Fruit fly (Drosophila melanogaster) whole organism, embryonic: ENCODE data around the gene P5cr-2.

ENCODE experiments used
- CG10979 ChIP-seq: fragments of 200-800 bp; sonication (Bioruptor generic); optimal IDR thresholded peaks from 2 replicates; lab custom pipeline; 2018; ENCODE audit warnings: missing biosample characterization, mild to moderate bottlenecking, missing genetic modification characterization, moderate library complexity
- CG11085 ChIP-seq: fragments of 200-800 bp; sonication (Bioruptor generic); IDR thresholded peaks from 2 replicates; pipeline ENCODE4 v1.3.6; 2022; ENCODE audit warnings: missing biosample characterization, missing genetic modification characterization
- CG11093 ChIP-seq: fragments of 200-800 bp; sonication (Bioruptor generic); IDR thresholded peaks from 3 replicates; pipeline ENCODE4 v1.3.6; 2022; ENCODE audit warnings: missing biosample characterization, missing genetic modification characterization
- CG11247 ChIP-seq: fragments of 200-800 bp; sonication (Bioruptor generic); IDR thresholded peaks from 2 replicates; pipeline ENCODE4 v1.3.6; 2022; ENCODE audit warnings: missing biosample characterization, missing genetic modification characterization
- CG11560 ChIP-seq: fragments of 200-800 bp; sonication (Bioruptor generic); IDR thresholded peaks from 3 replicates; pipeline ENCODE4 v1.3.6; 2022; ENCODE audit warnings: missing biosample characterization, missing genetic modification characterization
- CG12071 ChIP-seq: fragments of 200-800 bp; sonication (Bioruptor generic); optimal IDR thresholded peaks from 3 replicates; lab custom pipeline; 2018; ENCODE audit warnings: missing biosample characterization, mild to moderate bottlenecking, missing genetic modification characterization
- CG1233 ChIP-seq: fragments of 200-800 bp; sonication (Bioruptor generic); optimal IDR thresholded peaks from 4 replicates; lab custom pipeline; 2018; ENCODE audit warnings: missing biosample characterization, mild to moderate bottlenecking, missing genetic modification characterization
- CG13894 ChIP-seq: fragments of 200-800 bp; sonication (Bioruptor generic); optimal IDR thresholded peaks from 3 replicates; lab custom pipeline; 2018; ENCODE audit warnings: missing biosample characterization, mild to moderate bottlenecking, missing genetic modification characterization, moderate library complexity
- CG14667 ChIP-seq: fragments of 200-800 bp; sonication (Bioruptor generic); IDR thresholded peaks from 2 replicates; pipeline ENCODE4 v1.3.6; 2022; ENCODE audit warnings: missing biosample characterization, missing genetic modification characterization
- CG1602 ChIP-seq: fragments of 200-800 bp; sonication (Bioruptor generic); optimal IDR thresholded peaks from 3 replicates; lab custom pipeline; 2016; ENCODE audit warnings: missing biosample characterization, missing genetic modification characterization
- CG17568 ChIP-seq: fragments of 200-800 bp; sonication (Bioruptor generic); optimal IDR thresholded peaks from 2 replicates; lab custom pipeline; 2018; ENCODE audit warnings: missing biosample characterization, mild to moderate bottlenecking, missing genetic modification characterization, moderate library complexity
- CG17612 ChIP-seq: fragments of 200-800 bp; sonication (Bioruptor generic); IDR thresholded peaks from 2 replicates; pipeline ENCODE4 v1.3.6; 2022; ENCODE audit warnings: missing biosample characterization, missing genetic modification characterization
- CG2116 ChIP-seq: fragments of 200-800 bp; sonication (Bioruptor generic); optimal IDR thresholded peaks from 3 replicates; lab custom pipeline; 2018; ENCODE audit warnings: missing biosample characterization, mild to moderate bottlenecking, missing genetic modification characterization
- CG2120 ChIP-seq: fragments of 200-800 bp; sonication (Bioruptor generic); optimal IDR thresholded peaks from 3 replicates; lab custom pipeline; 2016; ENCODE audit warnings: missing biosample characterization, missing genetic modification characterization
- CG30403 ChIP-seq: fragments of 200-800 bp; sonication (Bioruptor generic); optimal IDR thresholded peaks from 3 replicates; lab custom pipeline; 2016; ENCODE audit warnings: missing biosample characterization, missing genetic modification characterization
- CG3281 ChIP-seq: fragments of 200-800 bp; sonication (Bioruptor generic); optimal IDR thresholded peaks from 3 replicates; lab custom pipeline; 2017; ENCODE audit warnings: missing biosample characterization, mild to moderate bottlenecking, missing genetic modification characterization
- CG4328 ChIP-seq: fragments of 200-800 bp; sonication (Bioruptor generic); optimal IDR thresholded peaks from 3 replicates; lab custom pipeline; 2017; ENCODE audit warnings: missing biosample characterization, missing genetic modification reagents, missing genetic modification characterization
- CG5953 ChIP-seq: fragments of 200-800 bp; sonication (Bioruptor generic); IDR thresholded peaks from 2 replicates; pipeline ENCODE4 v1.3.6; 2022; ENCODE audit warnings: missing biosample characterization, missing genetic modification characterization
- CG6272 ChIP-seq: fragments of 200-800 bp; sonication (Bioruptor generic); IDR thresholded peaks from 2 replicates; pipeline ENCODE4 v1.3.6; 2022; ENCODE audit warnings: missing biosample characterization, missing genetic modification characterization
- CG7357 ChIP-seq: fragments of 200-800 bp; sonication (Bioruptor generic); IDR thresholded peaks from 3 replicates; pipeline ENCODE4 v1.3.6; 2022; ENCODE audit warnings: missing biosample characterization, missing genetic modification characterization
- CG8944 ChIP-seq: fragments of 200-800 bp; sonication (Bioruptor generic); optimal IDR thresholded peaks from 3 replicates; lab custom pipeline; 2016; ENCODE audit warnings: missing biosample characterization, missing genetic modification characterization
- CG9609 ChIP-seq: fragments of 200-800 bp; sonication (Bioruptor generic); optimal IDR thresholded peaks from 3 replicates; lab custom pipeline; 2016; ENCODE audit warnings: missing biosample characterization, missing genetic modification characterization
- D ChIP-seq, 2 experiments: fragments of 200-800 bp in 1 of 2; fragments of >200 bp in 1 of 2; sonication (Bioruptor generic) in 1 of 2; optimal IDR thresholded peaks; 2 replicates in 1 of 2; 3 replicates in 1 of 2; lab custom pipeline; 2017; ENCODE audit warnings: mild to moderate bottlenecking in 1 of 2, missing biosample characterization in 1 of 2, missing genetic modification characterization in 1 of 2, missing genetic modification reagents in 1 of 2
- Dad ChIP-seq: fragments of 200-800 bp; sonication (Bioruptor generic); optimal IDR thresholded peaks from 3 replicates; lab custom pipeline; 2016; ENCODE audit warnings: missing biosample characterization, missing genetic modification characterization
- Dref ChIP-seq: fragments of 200-800 bp; sonication (Bioruptor generic); IDR thresholded peaks from 2 replicates; pipeline ENCODE4 v1.3.6; 2022; ENCODE audit warnings: missing biosample characterization, missing genetic modification characterization
- Ets65A ChIP-seq: fragments of 200-800 bp; sonication (Bioruptor generic); peaks from one replicate; lab custom pipeline; 2016; ENCODE audit warnings: missing biosample characterization, missing genetic modification characterization
- Fer3 ChIP-seq: fragments of 200-800 bp; sonication (Bioruptor generic); optimal IDR thresholded peaks from 2 replicates; lab custom pipeline; 2018; ENCODE audit warnings: missing biosample characterization, mild to moderate bottlenecking, missing genetic modification characterization, moderate library complexity
- GATAe ChIP-seq: fragments of 200-800 bp; sonication (Bioruptor generic); conservative IDR thresholded peaks from 2 replicates; pipeline ENCODE4 v1.3.6; 2022; ENCODE audit warnings: missing biosample characterization, missing genetic modification characterization
- HmgD ChIP-seq: fragments of 200-800 bp; sonication (Bioruptor generic); optimal IDR thresholded peaks from 3 replicates; lab custom pipeline; 2016; ENCODE audit warnings: missing biosample characterization, missing genetic modification characterization
- Neu2 ChIP-seq: fragments of 200-800 bp; sonication (Bioruptor generic); optimal IDR thresholded peaks from 3 replicates; lab custom pipeline; 2016; ENCODE audit warnings: missing biosample characterization, missing genetic modification characterization, borderline replicate concordance
- Vsx1 ChIP-seq: fragments of 200-800 bp; sonication (Bioruptor generic); optimal IDR thresholded peaks from 2 replicates; lab custom pipeline; 2017; ENCODE audit warnings: missing biosample characterization, mild to moderate bottlenecking, missing genetic modification characterization, missing genetic modification reagents
- al ChIP-seq: fragments of 200-800 bp; sonication (Bioruptor generic); IDR thresholded peaks from 2 replicates; pipeline ENCODE4 v1.3.6; 2022; ENCODE audit warnings: missing biosample characterization, missing genetic modification characterization
- aop ChIP-seq: fragments of 200-800 bp; sonication (Bioruptor generic); IDR thresholded peaks from 2 replicates; pipeline ENCODE4 v1.3.6; 2022; ENCODE audit warnings: missing biosample characterization, missing genetic modification characterization
- bcd ChIP-seq: fragments of 200-800 bp; sonication (Bioruptor generic); optimal IDR thresholded peaks from 2 replicates; lab custom pipeline; 2017; ENCODE audit warnings: missing biosample characterization, mild to moderate bottlenecking, missing genetic modification characterization
- her ChIP-seq: fragments of 200-800 bp; sonication (Bioruptor generic); optimal IDR thresholded peaks from 2 replicates; lab custom pipeline; 2016; ENCODE audit warnings: missing biosample characterization, missing genetic modification characterization
- lola ChIP-seq, 3 experiments: fragments of >200 bp in 2 of 3; fragments of 200-800 bp in 1 of 3; sonication (Bioruptor generic) in 1 of 3; optimal IDR thresholded peaks; 2 replicates each; lab custom pipeline; 2017 to 2019; ENCODE audit warnings: missing biosample characterization in 3 of 3, missing genetic modification characterization in 3 of 3, mild to moderate bottlenecking in 1 of 3, moderate library complexity in 1 of 3
- otp ChIP-seq: fragments of 200-800 bp; sonication (Bioruptor generic); IDR thresholded peaks from 3 replicates; pipeline ENCODE4, ENCODE4 v1.3.6; 2022; ENCODE audit warnings: missing biosample characterization, missing genetic modification characterization
- pan ChIP-seq, 4 experiments: fragments of >200 bp in 3 of 4; fragments of 200-800 bp in 1 of 4; sonication (Bioruptor generic) in 1 of 4; optimal IDR thresholded peaks in 3 of 4; IDR thresholded peaks in 1 of 4; 2 replicates each; pipeline versions ENCODE4 v1.3.6 to Lab custom; 2017 to 2022; ENCODE audit warnings: missing biosample characterization in 2 of 4, missing genetic modification characterization in 2 of 4, mixed read lengths in 1 of 4
- phol ChIP-seq: fragments of 200-800 bp; sonication (Bioruptor generic); optimal IDR thresholded peaks from 3 replicates; lab custom pipeline; 2018; ENCODE audit warnings: missing biosample characterization, mild to moderate bottlenecking, missing genetic modification characterization, moderate library complexity
- pum ChIP-seq: fragments of 200-800 bp; sonication (Bioruptor generic); optimal IDR thresholded peaks from 2 replicates; lab custom pipeline; 2016; ENCODE audit warnings: missing biosample characterization, missing genetic modification characterization
- ranshi ChIP-seq: fragments of 200-800 bp; sonication (Bioruptor generic); IDR thresholded peaks from 2 replicates; pipeline ENCODE4 v1.3.6; 2022; ENCODE audit warnings: missing biosample characterization, missing genetic modification characterization
- salm ChIP-seq: fragments of 200-800 bp; sonication (Bioruptor generic); optimal IDR thresholded peaks from 2 replicates; lab custom pipeline; 2018; ENCODE audit warnings: missing biosample characterization, mild to moderate bottlenecking, missing genetic modification characterization
- shn ChIP-seq: fragments of 200-800 bp; sonication (Bioruptor generic); optimal IDR thresholded peaks from 3 replicates; lab custom pipeline; 2016; ENCODE audit warnings: missing biosample characterization, missing genetic modification characterization
- ssp ChIP-seq: fragments of 200-800 bp; sonication (Bioruptor generic); IDR thresholded peaks from 2 replicates; pipeline ENCODE4 v1.3.6; 2022; ENCODE audit warnings: missing biosample characterization, missing genetic modification characterization
- stc ChIP-seq: fragments of 200-800 bp; sonication (Bioruptor generic); IDR thresholded peaks from 2 replicates; pipeline ENCODE4 v1.3.6; 2022; ENCODE audit warnings: missing biosample characterization, missing genetic modification characterization
- stwl ChIP-seq: fragments of 200-800 bp; sonication (Bioruptor generic); optimal IDR thresholded peaks from 3 replicates; lab custom pipeline; 2018; ENCODE audit warnings: missing biosample characterization, mild to moderate bottlenecking, missing genetic modification characterization, moderate library complexity
- tio ChIP-seq: fragments of 200-800 bp; sonication (Bioruptor generic); optimal IDR thresholded peaks from 2 replicates; lab custom pipeline; 2017; ENCODE audit warnings: missing biosample characterization, missing genetic modification characterization, inconsistent platforms
- ttk ChIP-seq: fragments of 200-800 bp; sonication (Bioruptor generic); IDR thresholded peaks from 2 replicates; pipeline ENCODE4 v2.1.2; 2022; ENCODE audit warnings: missing biosample characterization, missing genetic modification characterization
- unc-4 ChIP-seq: fragments of 200-800 bp; sonication (Bioruptor generic); IDR thresholded peaks from 2 replicates; pipeline ENCODE4 v1.3.6; 2022; ENCODE audit warnings: missing biosample characterization, missing genetic modification characterization; ENCODE audit not compliant: partially characterized antibody

The P5cr-2 gene

dm6 chr3R:17550827-17551468, 16.3 kb downstream of the P5cr-2 start (continued):
- 0 out of 2 replicates have a peak, but pooled peaks have one; percentile 18 for TF ChIP-seq CG5953 (GFP tag; lab: Robert Waterston, UW)
- TF ChIP-seq CG1233 (GFP tag; lab: Kevin White, UChicago) = peak; percentile 33
- TF ChIP-seq salm = peak; percentile 2
- TF ChIP-seq ssp (GFP tag; lab: Robert Waterston, UW) = no peak
- peak; percentile 33 for TF ChIP-seq her (GFP tag; lab: Kevin White, UChicago)
- peak; percentile 1 for TF ChIP-seq CG8944 (GFP tag; lab: Kevin White, UChicago)
- no peak for TF ChIP-seq CG3281 (GFP tag; lab: Kevin White, UChicago)
- no peak for TF ChIP-seq GATAe (GFP tag; lab: Robert Waterston, UW)
- TF ChIP-seq pan (optimal IDR thresholded peaks at IDR 0.05; lab: Kevin White, UChicago) = no peak
- TF ChIP-seq pan (GFP tag; optimal IDR thresholded peaks at IDR 0.05 in 1 of 2, IDR thresholded peaks at IDR 0.05 in 1 of 2) = peak in 1 of 2 experiments; percentile 17
- no peak; the same call in 1 of the 2 replicates for TF ChIP-seq ranshi (GFP tag; lab: Robert Waterston, UW)
- no peak for TF ChIP-seq CG11093 (GFP tag; lab: Robert Waterston, UW)
- peak in 1 of 3 experiments; percentile 77 for TF ChIP-seq lola (GFP tag; optimal IDR thresholded peaks at IDR 0.05; lab: Kevin White, UChicago)
- TF ChIP-seq CG11560 (tag; lab: Robert Waterston, UW) = no peak
- no peak for TF ChIP-seq CG12071
- no peak for TF ChIP-seq stwl (tag; lab: Kevin White, UChicago)
- no peak for TF ChIP-seq HmgD (GFP tag; lab: Kevin White, UChicago)
- no peak for TF ChIP-seq shn (GFP tag; lab: Kevin White, UChicago)
- TF ChIP-seq Fer3 (tag; lab: Kevin White, UChicago) = peak; percentile 4
- no peak for TF ChIP-seq otp (GFP tag; lab: Robert Waterston, UW)
- peak; percentile 53 for TF ChIP-seq Neu2 (GFP tag; lab: Kevin White, UChicago)
- peak; percentile 80 for TF ChIP-seq CG10979
- no peak for TF ChIP-seq stc (GFP tag; lab: Robert Waterston, UW)
- TF ChIP-seq Vsx1 (GFP tag; lab: Kevin White, UChicago) = no peak
- TF ChIP-seq CG1602 (GFP tag; lab: Kevin White, UChicago) = peak; percentile 50
- no peak for TF ChIP-seq bcd (GFP tag; lab: Kevin White, UChicago)
- peak; percentile 33 for TF ChIP-seq pum (GFP tag; lab: Kevin White, UChicago)
- no peak for TF ChIP-seq CG17568
- peak; percentile 2 for TF ChIP-seq CG2120 (GFP tag; lab: Kevin White, UChicago)
- no peak for TF ChIP-seq Dad (GFP tag; lab: Kevin White, UChicago)
- no peak for TF ChIP-seq CG13894
- TF ChIP-seq ttk (GFP tag; lab: Robert Waterston, UW) = 0 out of 2 replicates have a peak, but pooled peaks have one; percentile 11
- TF ChIP-seq unc-4 (GFP tag; lab: Robert Waterston, UW) = no peak
- TF ChIP-seq CG9609 (GFP tag; lab: Kevin White, UChicago) = peak; percentile 14
- TF ChIP-seq CG11247 (GFP tag; lab: Robert Waterston, UW) = no peak
- TF ChIP-seq CG30403 = peak; percentile 44
- peak; percentile 91 for TF ChIP-seq Ets65A (GFP tag; lab: Kevin White, UChicago)
- no peak for TF ChIP-seq D (optimal IDR thresholded peaks at IDR 0.05; lab: Kevin White, UChicago)
- TF ChIP-seq D (GFP tag; optimal IDR thresholded peaks at IDR 0.05; lab: Kevin White, UChicago) = peak; percentile 48
- no peak for TF ChIP-seq CG17612 (GFP tag; lab: Robert Waterston, UW)
- no peak for TF ChIP-seq al (GFP tag; lab: Robert Waterston, UW)
- peak; percentile 70 for TF ChIP-seq phol (tag; lab: Kevin White, UChicago)
- peak; percentile 52 for TF ChIP-seq tio
- no peak for TF ChIP-seq CG4328 (GFP tag; lab: Kevin White, UChicago)
- TF ChIP-seq CG7357 (GFP tag; lab: Robert Waterston, UW) = no peak
- TF ChIP-seq CG2116 = peak; percentile 20
- 0 out of 2 replicates have a peak, but pooled peaks have one; percentile 26 for TF ChIP-seq CG14667 (GFP tag; lab: Robert Waterston, UW)
- TF ChIP-seq CG6272 (GFP tag; lab: Robert Waterston, UW) = no peak
- no peak for TF ChIP-seq Dref
- TF ChIP-seq CG11085 = no peak
- TF ChIP-seq aop (GFP tag; lab: Robert Waterston, UW) = no peak
